Fruit fly (Drosophila melanogaster) whole organism, prepupa: Measurements from ENCODE around the gene CG31638.
A peak's percentile ranks its signal among the peaks of the same experiment; 100 is the strongest.

ENCODE experiments used
- CG11762 ChIP-seq: fragments of 200-800 bp; sonication (Bioruptor generic); optimal IDR thresholded peaks from 3 replicates; lab custom pipeline; 2016; ENCODE audit warnings: missing biosample characterization, missing genetic modification characterization; ENCODE audit not compliant: insufficient read depth
- CG6163 ChIP-seq: fragments of 200-800 bp; sonication (Bioruptor generic); IDR thresholded peaks from 3 replicates; pipeline ENCODE4 v1.3.6; 2022; ENCODE audit warnings: missing biosample characterization, missing genetic modification characterization
- CG6808 ChIP-seq: fragments of 200-800 bp; sonication (Bioruptor generic); optimal IDR thresholded peaks from 3 replicates; lab custom pipeline; 2017; ENCODE audit warnings: missing biosample characterization, missing genetic modification characterization, mild to moderate bottlenecking, moderate library complexity, missing genetic modification reagents
- Ets96B ChIP-seq: fragments of 200-800 bp; optimal IDR thresholded peaks from 2 replicates; lab custom pipeline; 2019; ENCODE audit warnings: missing biosample characterization, mild to moderate bottlenecking, missing genetic modification characterization, moderate library complexity
- Lpt ChIP-seq: fragments of 200-800 bp; sonication (Bioruptor generic); optimal IDR thresholded peaks from 3 replicates; lab custom pipeline; 2016; ENCODE audit warnings: missing biosample characterization, missing genetic modification characterization
- Met ChIP-seq: fragments of 200-800 bp; sonication (Bioruptor generic); optimal IDR thresholded peaks from 3 replicates; lab custom pipeline; 2016; ENCODE audit warnings: missing biosample characterization, missing genetic modification characterization
- Sox102F ChIP-seq: fragments of 200-800 bp; sonication (Bioruptor generic); optimal IDR thresholded peaks from 2 replicates; lab custom pipeline; 2016; ENCODE audit warnings: missing biosample characterization, mild to moderate bottlenecking, missing genetic modification characterization
- acj6 ChIP-seq: fragments of 200-800 bp; sonication (Bioruptor generic); optimal IDR thresholded peaks from 3 replicates; lab custom pipeline; 2016; ENCODE audit warnings: missing biosample characterization, missing genetic modification characterization
- dsx ChIP-seq: fragments of 200-800 bp; optimal IDR thresholded peaks from 3 replicates; lab custom pipeline; 2019; ENCODE audit warnings: missing biosample characterization, mild to moderate bottlenecking, missing genetic modification characterization, moderate library complexity; ENCODE audit not compliant: poor library complexity, severe bottlenecking
- fkh ChIP-seq: fragments of 200-800 bp; sonication (Bioruptor generic); optimal IDR thresholded peaks from 3 replicates; lab custom pipeline; 2017; ENCODE audit warnings: missing biosample characterization, mild to moderate bottlenecking, missing genetic modification characterization, moderate library complexity

- TF ChIP-seq CG6163 (GFP tag; lab: Robert Waterston, UW) (peak; percentile 77), dsx (GFP tag; lab: Kevin White, UChicago) (peak; percentile 72), Ets96B (tag; lab: Kevin White, UChicago) (peak; percentile 82), Sox102F (GFP tag; lab: Kevin White, UChicago) (peak; percentile 37), CG6808 (GFP tag; lab: Kevin White, UChicago) (peak; percentile 72), fkh (GFP tag; lab: Kevin White, UChicago) (peak; percentile 96), Met (GFP tag; lab: Kevin White, UChicago) (no peak), acj6 (GFP tag; lab: Kevin White, UChicago) (peak; percentile 67), Lpt (GFP tag; lab: Kevin White, UChicago) (peak; percentile 47), CG11762 (peak; percentile 59)
Observed at dm6 chr2L:6473076-6474037, 17.5 kb upstream of the CG31638 start, which contains the start of gene mmy.
